Fruit fly (Drosophila melanogaster): Measurements from ENCODE around the gene Marf.

dm6 chrX:6346926-6347367, 18.8 kb upstream of the Marf start, which contains the start of gene CG3847:
- TF ChIP-seq Hr96 (GFP tag; optimal IDR thresholded peaks at IDR 0.05): no peak
- no peak for TF ChIP-seq cic (GFP tag; optimal IDR thresholded peaks at IDR 0.05)
- no peak for TF ChIP-seq kay (GFP tag; ENCODE audit: borderline replicate concordance)
- peak; percentile 52 for TF ChIP-seq pad (GFP tag; optimal IDR thresholded peaks at IDR 0.05)
